Fruit fly (Drosophila melanogaster) whole organism, embryonic: ENCODE measurements around the gene obst-G.
A peak's percentile ranks its signal among the peaks of the same experiment; 100 is the strongest.

Source experiments
- Asciz ChIP-seq: fragments of 200-800 bp; sonication (Bioruptor generic); optimal IDR thresholded peaks from 2 replicates; lab custom pipeline; 2017; ENCODE audit warnings: missing biosample characterization, mild to moderate bottlenecking, missing genetic modification characterization, missing genetic modification reagents
- CG10462 ChIP-seq: fragments of 200-800 bp; sonication (Bioruptor generic); optimal IDR thresholded peaks from 2 replicates; lab custom pipeline; 2016; ENCODE audit warnings: missing biosample characterization, missing genetic modification characterization
- CG11695 ChIP-seq: fragments of 200-800 bp; sonication (Bioruptor generic); IDR thresholded peaks from 3 replicates; pipeline ENCODE4 v1.3.6; 2022; ENCODE audit warnings: missing biosample characterization, missing genetic modification characterization
- CG12236 ChIP-seq: fragments of 200-800 bp; sonication (Bioruptor generic); optimal IDR thresholded peaks from 2 replicates; lab custom pipeline; 2016; ENCODE audit warnings: missing biosample characterization, missing genetic modification characterization
- CG13296 ChIP-seq: fragments of 200-800 bp; sonication (Bioruptor generic); optimal IDR thresholded peaks from 3 replicates; lab custom pipeline; 2018; ENCODE audit warnings: missing biosample characterization, mild to moderate bottlenecking, missing genetic modification characterization
- CG14014 ChIP-seq: fragments of 200-800 bp; sonication (Bioruptor generic); IDR thresholded peaks from 2 replicates; pipeline ENCODE4 v1.3.6; 2022; ENCODE audit warnings: missing biosample characterization, missing genetic modification characterization
- CG18262 ChIP-seq: fragments of 200-800 bp; optimal IDR thresholded peaks from 3 replicates; lab custom pipeline; 2019; ENCODE audit warnings: missing biosample characterization, mild to moderate bottlenecking, missing genetic modification characterization, moderate library complexity
- CG2120 ChIP-seq: fragments of 200-800 bp; sonication (Bioruptor generic); optimal IDR thresholded peaks from 3 replicates; lab custom pipeline; 2016; ENCODE audit warnings: missing biosample characterization, missing genetic modification characterization
- CG31441 ChIP-seq: fragments of 200-800 bp; sonication (Bioruptor generic); IDR thresholded peaks from 2 replicates; pipeline ENCODE4 v1.3.6; 2022; ENCODE audit warnings: missing biosample characterization, missing genetic modification characterization
- CG3163 ChIP-seq: fragments of 200-800 bp; sonication (Bioruptor generic); optimal IDR thresholded peaks from 3 replicates; lab custom pipeline; 2016; ENCODE audit warnings: missing biosample characterization, missing genetic modification characterization
- CG32767 ChIP-seq: fragments of 200-800 bp; sonication (Bioruptor generic); IDR thresholded peaks from 2 replicates; pipeline ENCODE4 v1.3.6; 2022; ENCODE audit warnings: missing biosample characterization, missing genetic modification characterization
- CG33213 ChIP-seq: fragments of 200-800 bp; sonication (Bioruptor generic); optimal IDR thresholded peaks from 3 replicates; lab custom pipeline; 2016; ENCODE audit warnings: missing biosample characterization, missing genetic modification characterization
- CG34224 ChIP-seq: fragments of 200-800 bp; sonication (Bioruptor generic); IDR thresholded peaks from 3 replicates; pipeline ENCODE4 v1.3.6; 2022; ENCODE audit warnings: missing biosample characterization, missing genetic modification characterization; ENCODE audit not compliant: partially characterized antibody
- CG4360 ChIP-seq: fragments of 200-800 bp; sonication (Bioruptor generic); IDR thresholded peaks from 2 replicates; pipeline ENCODE4 v1.3.6; 2022; ENCODE audit warnings: missing biosample characterization, missing genetic modification characterization
- CG4730 ChIP-seq: fragments of 200-800 bp; sonication (Bioruptor generic); IDR thresholded peaks from 2 replicates; pipeline ENCODE4 v1.3.6; 2022; ENCODE audit warnings: missing biosample characterization, missing genetic modification characterization
- CG6272 ChIP-seq: fragments of 200-800 bp; sonication (Bioruptor generic); IDR thresholded peaks from 2 replicates; pipeline ENCODE4 v1.3.6; 2022; ENCODE audit warnings: missing biosample characterization, missing genetic modification characterization
- CG7745 ChIP-seq: fragments of 200-800 bp; sonication (Bioruptor generic); optimal IDR thresholded peaks from 2 replicates; lab custom pipeline; 2018; ENCODE audit warnings: missing biosample characterization, mild to moderate bottlenecking, missing genetic modification characterization, moderate library complexity
- CG8478 ChIP-seq: fragments of >200 bp; optimal IDR thresholded peaks from 2 replicates; lab custom pipeline; 2018
- Dref ChIP-seq: fragments of 200-800 bp; sonication (Bioruptor generic); IDR thresholded peaks from 2 replicates; pipeline ENCODE4 v1.3.6; 2022; ENCODE audit warnings: missing biosample characterization, missing genetic modification characterization
- Fer1 ChIP-seq: fragments of 200-800 bp; sonication (Bioruptor generic); optimal IDR thresholded peaks from 2 replicates; lab custom pipeline; 2017; ENCODE audit warnings: missing biosample characterization, mild to moderate bottlenecking, missing genetic modification characterization
- GATAe ChIP-seq: fragments of 200-800 bp; sonication (Bioruptor generic); conservative IDR thresholded peaks from 2 replicates; pipeline ENCODE4 v1.3.6; 2022; ENCODE audit warnings: missing biosample characterization, missing genetic modification characterization
- Gsc ChIP-seq: fragments of 200-800 bp; sonication (Bioruptor generic); IDR thresholded peaks from 2 replicates; pipeline ENCODE4 v1.3.6; 2022; ENCODE audit warnings: missing biosample characterization, missing genetic modification characterization
- Hr78 ChIP-seq, 2 experiments: fragments of 200-800 bp in 1 of 2; fragments of >200 bp in 1 of 2; sonication (Bioruptor generic) in 1 of 2; optimal IDR thresholded peaks; 2 replicates each; lab custom pipeline; 2017 to 2019; ENCODE audit warnings: missing biosample characterization in 2 of 2, missing genetic modification characterization in 2 of 2, mild to moderate bottlenecking in 1 of 2, moderate library complexity in 1 of 2
- Lhr ChIP-seq: fragments of 200-800 bp; sonication (Bioruptor generic); optimal IDR thresholded peaks from 3 replicates; lab custom pipeline; 2017; ENCODE audit warnings: mild to moderate bottlenecking, missing biosample characterization, missing genetic modification reagents, missing genetic modification characterization
- Nf-YA ChIP-seq: fragments of 200-800 bp; sonication (Bioruptor generic); IDR thresholded peaks from 2 replicates; pipeline ENCODE4 v1.3.6; 2022; ENCODE audit warnings: missing biosample characterization, missing genetic modification characterization
- Scr ChIP-seq: fragments of 200-800 bp; sonication (Bioruptor generic); IDR thresholded peaks from 2 replicates; pipeline ENCODE4 v1.3.6; 2022; ENCODE audit warnings: missing biosample characterization, missing genetic modification characterization; ENCODE audit not compliant: partially characterized antibody
- Usf ChIP-seq: fragments of 200-800 bp; sonication (Bioruptor generic); optimal IDR thresholded peaks from 2 replicates; lab custom pipeline; 2017; ENCODE audit warnings: missing genotype, missing biosample characterization, missing genetic modification characterization
- bbx ChIP-seq: fragments of 200-800 bp; sonication (Bioruptor generic); IDR thresholded peaks from 2 replicates; pipeline ENCODE4 v1.3.6; 2022; ENCODE audit warnings: missing biosample characterization, missing genetic modification characterization; ENCODE audit not compliant: partially characterized antibody
- chif ChIP-seq, 2 experiments: fragments of 200-800 bp; sonication (Bioruptor generic); optimal IDR thresholded peaks; 3 replicates each; lab custom pipeline; 2016; ENCODE audit warnings: missing biosample characterization in 2 of 2, missing genetic modification characterization in 2 of 2
- chn ChIP-seq: fragments of 200-800 bp; sonication (Bioruptor generic); optimal IDR thresholded peaks from 2 replicates; lab custom pipeline; 2016; ENCODE audit warnings: missing biosample characterization, missing genetic modification characterization
- cwo ChIP-seq: fragments of 200-800 bp; sonication (Bioruptor generic); optimal IDR thresholded peaks from 3 replicates; lab custom pipeline; 2017; ENCODE audit warnings: missing biosample characterization, missing genetic modification characterization, mild to moderate bottlenecking, moderate library complexity, missing genetic modification reagents
- exex ChIP-seq: fragments of 200-800 bp; sonication (Bioruptor generic); optimal IDR thresholded peaks from 4 replicates; lab custom pipeline; 2018; ENCODE audit warnings: missing biosample characterization, mild to moderate bottlenecking, missing genetic modification characterization, moderate library complexity
- fd102C ChIP-seq: fragments of 200-800 bp; sonication (Bioruptor generic); optimal IDR thresholded peaks from 2 replicates; lab custom pipeline; 2018; ENCODE audit warnings: missing biosample characterization, mild to moderate bottlenecking, missing genetic modification characterization, moderate library complexity
- fd64A ChIP-seq: fragments of 200-800 bp; sonication (Bioruptor generic); optimal IDR thresholded peaks from 3 replicates; lab custom pipeline; 2018; ENCODE audit warnings: missing biosample characterization, mild to moderate bottlenecking, missing genetic modification characterization
- jigr1 ChIP-seq: fragments of 200-800 bp; sonication (Bioruptor generic); IDR thresholded peaks from 3 replicates; pipeline ENCODE4 v1.3.6; 2022; ENCODE audit warnings: missing biosample characterization, missing genetic modification characterization
- lbe ChIP-seq: fragments of 200-800 bp; sonication (Bioruptor generic); optimal IDR thresholded peaks from 2 replicates; lab custom pipeline; 2016; ENCODE audit warnings: missing biosample characterization, mild to moderate bottlenecking, missing genetic modification characterization
- lmd ChIP-seq: fragments of 200-800 bp; sonication (Bioruptor generic); IDR thresholded peaks from 2 replicates; pipeline ENCODE4 v1.3.6; 2022; ENCODE audit warnings: missing biosample characterization, missing genetic modification characterization
- pan ChIP-seq, 4 experiments: fragments of >200 bp in 3 of 4; fragments of 200-800 bp in 1 of 4; sonication (Bioruptor generic) in 1 of 4; optimal IDR thresholded peaks in 3 of 4; IDR thresholded peaks in 1 of 4; 2 replicates each; pipeline versions ENCODE4 v1.3.6 to Lab custom; 2017 to 2022; ENCODE audit warnings: missing biosample characterization in 2 of 4, missing genetic modification characterization in 2 of 4, mixed read lengths in 1 of 4
- pum ChIP-seq: fragments of 200-800 bp; sonication (Bioruptor generic); optimal IDR thresholded peaks from 2 replicates; lab custom pipeline; 2016; ENCODE audit warnings: missing biosample characterization, missing genetic modification characterization
- repo ChIP-seq: fragments of 200-800 bp; sonication (Bioruptor generic); optimal IDR thresholded peaks from 2 replicates; lab custom pipeline; 2016; ENCODE audit warnings: missing biosample characterization, missing genetic modification characterization
- salm ChIP-seq: fragments of 200-800 bp; sonication (Bioruptor generic); optimal IDR thresholded peaks from 2 replicates; lab custom pipeline; 2018; ENCODE audit warnings: missing biosample characterization, mild to moderate bottlenecking, missing genetic modification characterization
- slp2 ChIP-seq: fragments of 200-800 bp; sonication (Bioruptor generic); optimal IDR thresholded peaks from 2 replicates; lab custom pipeline; 2016; ENCODE audit warnings: missing biosample characterization, missing genetic modification characterization
- sr ChIP-seq: fragments of 200-800 bp; sonication (Bioruptor generic); IDR thresholded peaks from 3 replicates; pipeline ENCODE4 v1.3.6; 2022; ENCODE audit warnings: missing biosample characterization, missing genetic modification characterization
- ssp ChIP-seq: fragments of 200-800 bp; sonication (Bioruptor generic); IDR thresholded peaks from 2 replicates; pipeline ENCODE4 v1.3.6; 2022; ENCODE audit warnings: missing biosample characterization, missing genetic modification characterization
- tna ChIP-seq: fragments of 200-800 bp; sonication (Bioruptor generic); IDR thresholded peaks from 2 replicates; pipeline ENCODE4 v1.3.6; 2022; ENCODE audit warnings: missing biosample characterization, missing genetic modification characterization; ENCODE audit not compliant: partially characterized antibody
- wek ChIP-seq: fragments of 200-800 bp; sonication (Bioruptor generic); optimal IDR thresholded peaks from 3 replicates; lab custom pipeline; 2018; ENCODE audit warnings: missing biosample characterization, mild to moderate bottlenecking, missing genetic modification characterization, moderate library complexity
- yki ChIP-seq: fragments of >200 bp; optimal IDR thresholded peaks from 3 replicates; lab custom pipeline; 2018
- zfh2 ChIP-seq: fragments of 200-800 bp; sonication (Bioruptor generic); optimal IDR thresholded peaks from 2 replicates; lab custom pipeline; 2016; ENCODE audit warnings: missing biosample characterization, missing genetic modification characterization

The obst-G gene

DNA sequence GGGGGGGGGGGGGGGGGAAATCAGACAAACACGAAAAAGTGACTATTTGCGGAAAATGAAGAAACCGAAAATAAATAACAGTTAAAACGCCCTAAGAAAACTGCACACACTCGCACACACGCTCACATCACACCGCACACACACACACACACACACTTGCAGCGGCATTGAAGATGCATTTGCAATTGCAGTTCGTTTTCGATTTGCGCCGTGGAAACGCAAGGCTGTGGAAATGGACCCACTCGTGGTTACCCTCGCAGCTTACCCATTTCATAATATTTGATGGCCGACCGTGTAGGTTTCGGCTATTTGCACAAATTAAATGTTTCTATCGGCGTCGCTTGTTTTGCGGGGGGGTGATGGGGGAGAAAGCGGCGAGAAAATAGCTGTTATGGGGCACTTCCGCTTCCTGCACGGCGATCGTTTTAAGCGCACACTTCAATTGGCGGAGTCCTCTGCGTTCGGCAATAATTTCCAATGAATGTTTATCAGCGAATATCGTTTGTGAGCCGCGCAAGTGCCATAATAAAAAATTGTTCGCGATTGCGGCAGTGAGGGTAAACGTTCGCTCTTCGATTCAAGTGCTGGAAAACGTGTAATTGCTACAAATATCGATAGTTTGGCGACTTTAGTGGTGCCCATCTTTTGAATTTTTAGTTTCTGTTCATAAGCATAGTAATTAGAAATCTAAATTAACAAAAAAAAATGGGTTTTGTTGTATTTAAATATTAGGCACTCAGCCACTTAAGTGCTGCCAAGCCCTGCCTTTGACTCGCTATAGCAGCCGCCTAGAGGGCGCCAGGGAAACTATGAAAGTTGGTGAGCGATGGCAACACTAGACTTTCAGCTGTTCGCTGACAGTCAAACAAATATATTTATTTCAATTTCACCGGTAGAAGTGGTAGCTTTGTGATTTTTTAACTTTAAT lies 49.5 kb upstream of the obst-G start, which contains the start of the genes Pop2 and CG6928 (continued):
- TF ChIP-seq GATAe (GFP tag; lab: Robert Waterston, UW) (no peak), CG18262 (peak; percentile 45), Lhr (peak; percentile 91), lmd (GFP tag; lab: Robert Waterston, UW) (peak; percentile 71), CG12236 (GFP tag; lab: Kevin White, UChicago) (peak; percentile 37), Dref (GFP tag; lab: Robert Waterston, UW) (peak; percentile 69), zfh2 (peak; percentile 87), Scr (GFP tag; lab: Robert Waterston, UW) (peak; percentile 89), CG6272 (peak; percentile 69), slp2 (GFP tag; lab: Kevin White, UChicago) (peak; percentile 80), CG13296 (GFP tag; lab: Kevin White, UChicago) (no peak), CG11695 (0 out of 3 replicates have a peak, but pooled peaks have one; percentile 42), wek (no peak), yki (lab: Kevin White, UChicago) (no peak), CG10462 (peak; percentile 13), pan (optimal IDR thresholded peaks at IDR 0.05; lab: Kevin White, UChicago) (no peak), pan (GFP tag; optimal IDR thresholded peaks at IDR 0.05 in 1 of 2, IDR thresholded peaks at IDR 0.05 in 1 of 2) (peak in 1 of 2 experiments; percentile 34), CG34224 (GFP tag; lab: Robert Waterston, UW) (peak; percentile 84), CG8478 (lab: Kevin White, UChicago) (peak; percentile 83), Fer1 (peak; percentile 33), salm (no peak), Hr78 (GFP tag; optimal IDR thresholded peaks at IDR 0.05; lab: Kevin White, UChicago) (no peak), sr (GFP tag; lab: Robert Waterston, UW) (no peak), CG4730 (GFP tag; lab: Robert Waterston, UW) (peak; percentile 49; the same call in 1 of the 2 replicates), tna (GFP tag; lab: Robert Waterston, UW) (peak; percentile 34; the same call in 1 of the 2 replicates), bbx (GFP tag; lab: Robert Waterston, UW) (peak; percentile 79), chif (GFP tag; optimal IDR thresholded peaks at IDR 0.05; lab: Kevin White, UChicago) (peak; percentile 84 to 86), CG32767 (GFP tag; lab: Robert Waterston, UW) (no peak; the same call in 1 of the 2 replicates), pum (peak; percentile 88), fd64A (GFP tag; lab: Kevin White, UChicago) (no peak), Gsc (no peak), CG4360 (GFP tag; lab: Robert Waterston, UW) (no peak), CG31441 (GFP tag; lab: Robert Waterston, UW) (no peak; the same call in 1 of the 2 replicates), repo (peak; percentile 67), jigr1 (no peak), cwo (GFP tag; lab: Kevin White, UChicago) (no peak), Nf-YA (GFP tag; lab: Robert Waterston, UW) (no peak; the same call in 1 of the 2 replicates), Usf (GFP tag; lab: Kevin White, UChicago) (peak; percentile 26), fd102C (no peak), exex (tag; lab: Kevin White, UChicago) (no peak), lbe (GFP tag; lab: Kevin White, UChicago) (peak; percentile 42), chn (peak; percentile 87), CG7745 (no peak), Asciz (GFP tag; lab: Kevin White, UChicago) (no peak), CG2120 (GFP tag; lab: Kevin White, UChicago) (peak; percentile 90), CG33213 (peak; percentile 85), CG14014 (GFP tag; lab: Robert Waterston, UW) (peak; percentile 63; the same call in 1 of the 2 replicates), ssp (GFP tag; lab: Robert Waterston, UW) (peak; percentile 60), CG3163 (peak; percentile 73)
